Worm (Caenorhabditis elegans): ENCODE data around the gene snpc-3.4.

Gene snpc-3.4

DNA sequence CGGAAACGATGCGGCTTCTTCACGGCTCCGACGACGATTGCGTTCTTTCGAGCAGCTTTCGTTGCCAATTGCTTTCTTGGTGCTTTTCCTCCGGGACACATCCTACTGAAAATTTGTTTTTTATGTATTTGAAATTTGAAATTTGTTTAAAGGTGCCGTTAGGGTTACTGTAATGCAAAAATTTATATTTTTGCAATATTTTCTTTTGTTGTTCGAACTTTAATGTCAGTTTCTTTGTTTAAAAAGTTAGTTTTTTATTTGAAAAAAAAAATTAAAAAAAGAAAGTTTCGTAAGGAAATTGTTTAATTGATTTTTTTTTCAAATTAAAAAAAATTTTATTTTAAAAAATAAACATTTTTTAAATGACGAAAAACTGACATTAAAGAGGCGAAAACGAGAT, 38.8 kb downstream of the snpc-3.4 start, which contains the start of gene his-69:
Gene his-69, minus strand, starts transcription at position 101 of the 400 bp plus-strand sequence.
- TF ChIP-seq blmp-1 (tag; optimal IDR thresholded peaks at IDR 0.05) = no peak
- no peak for TF ChIP-seq tbx-8 (GFP tag; optimal IDR thresholded peaks at IDR 0.05)

DNA sequence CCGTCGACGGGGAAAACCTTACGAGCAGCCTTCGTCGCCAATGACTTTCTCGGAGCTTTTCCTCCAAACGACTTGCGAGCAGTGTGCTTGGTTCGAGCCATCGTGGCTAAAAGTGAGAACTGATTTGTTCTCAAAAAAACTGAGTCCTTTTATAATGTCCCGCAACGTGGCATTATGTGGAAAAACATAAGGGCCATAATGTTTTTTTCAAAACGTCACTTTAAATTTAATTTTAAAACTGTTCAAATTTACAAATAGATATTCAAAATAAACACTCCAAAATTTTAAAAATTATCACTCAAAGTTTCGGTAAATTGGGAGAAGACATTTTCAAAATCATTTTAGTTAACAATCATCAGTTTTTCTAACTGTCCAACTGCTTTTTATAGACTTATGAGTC, 40.2 kb downstream of the snpc-3.4 start, which contains the start of gene his-70:
Gene his-70, minus strand, starts transcription at position 101 of the 400 bp plus-strand sequence.
- TF ChIP-seq zip-8 (tag; optimal IDR thresholded peaks at IDR 0.05) = no peak
- TF ChIP-seq M03D4.4 (tag; optimal IDR thresholded peaks at IDR 0.05) = no peak
- no peak for TF ChIP-seq ham-2 (GFP tag; optimal IDR thresholded peaks at IDR 0.05)
- TF ChIP-seq ces-1 (GFP tag; optimal IDR thresholded peaks at IDR 0.05) = no peak

DNA sequence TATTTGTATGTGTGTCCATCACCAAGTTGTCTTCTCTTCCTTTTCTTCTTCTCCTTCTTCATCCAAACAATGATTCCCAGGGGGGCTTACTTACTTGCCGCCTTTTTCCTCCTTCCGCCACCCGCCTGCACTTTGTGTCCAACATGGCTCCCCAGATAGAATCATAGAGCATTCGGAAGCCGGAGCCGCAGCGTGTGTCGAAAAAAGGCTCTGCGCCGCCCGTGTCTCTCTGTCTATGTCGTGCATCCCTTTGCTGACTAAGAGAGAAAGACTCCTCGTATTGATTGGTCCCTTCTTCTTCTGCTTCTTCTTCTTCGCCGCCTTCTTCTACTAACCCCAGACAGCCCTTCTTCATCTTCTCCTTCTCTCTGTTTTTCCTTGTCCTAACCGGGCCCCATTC, 43.9 kb downstream of the snpc-3.4 start:
- TF ChIP-seq ces-1 (GFP tag; optimal IDR thresholded peaks at IDR 0.05) (peak; percentile 70), unc-39 (tag; optimal IDR thresholded peaks at IDR 0.05) (no peak), sem-2 (GFP tag; optimal IDR thresholded peaks at IDR 0.05) (no peak)

DNA sequence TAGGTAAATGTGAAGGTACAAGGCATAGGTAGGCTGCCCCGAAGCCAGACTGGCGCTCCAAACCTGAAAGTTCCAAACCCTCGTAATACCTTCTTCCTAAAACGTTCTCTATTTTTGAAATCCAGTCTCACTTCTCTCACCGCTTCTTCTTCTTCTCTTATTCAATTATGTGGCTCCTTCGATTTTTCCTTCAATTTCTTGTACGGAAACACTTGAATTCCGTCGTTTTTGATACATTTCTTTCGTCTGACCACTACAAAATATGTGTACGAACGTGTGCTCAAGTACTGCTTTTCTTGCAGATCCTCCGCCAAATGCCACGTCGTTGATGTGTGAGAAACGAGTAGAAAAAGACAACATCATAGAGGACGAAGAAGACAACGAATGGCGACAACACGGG, 46.5 kb downstream of the snpc-3.4 start, which contains the start of gene unc-79:
Gene unc-79, plus strand, starts transcription at position 301 of the 400 bp plus-strand sequence.
- TF ChIP-seq ces-1 (GFP tag; optimal IDR thresholded peaks at IDR 0.05) = peak; percentile 23
- TF ChIP-seq mep-1 (tag; optimal IDR thresholded peaks at IDR 0.05) = no peak

DNA sequence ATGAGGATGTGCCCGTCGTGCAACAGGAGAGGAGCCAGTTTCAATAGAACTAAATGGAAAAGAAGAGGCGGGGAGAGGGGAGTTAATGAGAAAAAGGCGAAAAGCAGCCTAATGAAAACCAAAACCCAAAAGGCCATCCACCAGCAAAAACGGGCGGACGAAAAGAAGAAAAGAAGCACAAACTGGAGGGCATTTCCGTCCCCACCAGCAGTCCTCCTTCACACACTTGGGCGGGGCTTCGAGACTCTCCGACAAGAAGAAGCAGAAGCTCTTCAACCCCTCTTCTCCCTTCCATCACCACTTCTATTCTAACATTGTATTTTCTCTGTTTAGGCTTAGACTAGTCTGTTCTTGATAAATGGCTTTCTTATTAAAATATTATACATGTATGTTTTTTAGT, 48.3 kb downstream of the snpc-3.4 start:
- no peak for TF ChIP-seq mep-1 (tag; optimal IDR thresholded peaks at IDR 0.05)
- TF ChIP-seq ham-2 (GFP tag; optimal IDR thresholded peaks at IDR 0.05) = no peak
- TF ChIP-seq lsy-2 (tag; optimal IDR thresholded peaks at IDR 0.05) = no peak
- TF ChIP-seq lin-32 (GFP tag; optimal IDR thresholded peaks at IDR 0.05) = no peak
- TF ChIP-seq nhr-237 (tag; optimal IDR thresholded peaks at IDR 0.05) = no peak
- TF ChIP-seq bed-3 (GFP tag; optimal IDR thresholded peaks at IDR 0.05) = no peak
- TF ChIP-seq cnd-1 (tag; optimal IDR thresholded peaks at IDR 0.05) = no peak
- TF ChIP-seq ceh-83 (GFP tag; optimal IDR thresholded peaks at IDR 0.05) = no peak
- TF ChIP-seq hlh-1 (tag; optimal IDR thresholded peaks at IDR 0.05) = no peak
- TF ChIP-seq sptf-1 (tag; optimal IDR thresholded peaks at IDR 0.05) = no peak
- TF ChIP-seq unc-120 (tag; optimal IDR thresholded peaks at IDR 0.05; ENCODE audit: poor library complexity, severe bottlenecking) = no peak
- no peak for TF ChIP-seq M03D4.4 (tag; optimal IDR thresholded peaks at IDR 0.05)

DNA sequence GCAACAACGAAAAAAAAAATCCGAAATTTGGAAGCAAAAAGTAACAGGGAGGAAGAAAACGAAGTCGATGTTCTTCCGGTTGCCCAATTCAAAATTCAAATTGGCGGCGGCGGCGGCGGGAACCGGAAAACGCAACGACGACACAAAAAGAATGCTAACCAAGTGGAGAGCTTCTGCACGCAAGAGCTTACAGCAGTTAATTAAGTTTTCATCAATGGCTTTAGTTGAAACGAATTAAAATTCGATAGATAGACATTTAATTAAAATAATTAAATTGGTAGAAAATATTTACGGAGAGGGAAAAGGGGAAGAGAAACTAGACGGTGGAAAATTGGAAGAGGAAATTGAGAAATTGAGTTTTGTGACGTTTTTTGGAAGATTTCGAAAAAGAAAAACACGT, 50.4 kb downstream of the snpc-3.4 start:
- peak; percentile 96 for TF ChIP-seq ces-1 (GFP tag; optimal IDR thresholded peaks at IDR 0.05)
- TF ChIP-seq lin-32 (GFP tag; optimal IDR thresholded peaks at IDR 0.05) = no peak

All from whole organism, mixed stage, embryonic.